Fruit fly (Drosophila melanogaster): ENCODE results near the gene CG11779.

DNA sequence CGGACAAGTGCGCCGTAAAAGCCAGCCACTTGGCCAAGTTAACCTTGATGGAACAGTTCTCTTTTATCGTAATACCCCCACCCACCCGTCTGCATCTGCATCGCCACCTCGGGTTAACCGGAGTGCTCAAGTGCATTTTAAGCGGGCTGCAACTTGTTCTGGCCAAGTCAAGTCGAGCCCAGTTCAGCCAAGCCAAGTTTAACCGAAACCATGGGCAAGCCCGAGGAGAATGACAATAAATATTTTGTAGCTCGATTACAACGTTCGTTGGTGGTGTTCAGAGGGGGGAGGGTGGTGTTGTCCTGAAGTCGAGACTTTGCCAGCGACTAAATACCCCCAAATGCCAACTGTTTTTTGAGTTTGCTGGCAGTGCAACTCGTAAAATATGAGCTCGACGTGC lies 47.3 kb downstream of the CG11779 start:
- no peak for TF ChIP-seq psq (optimal IDR thresholded peaks at IDR 0.05)
- TF ChIP-seq EcR (GFP tag; optimal IDR thresholded peaks at IDR 0.05) = no peak
- TF ChIP-seq CG8478 (optimal IDR thresholded peaks at IDR 0.05) = no peak
- no peak for TF ChIP-seq usp (GFP tag; optimal IDR thresholded peaks at IDR 0.05)
- no peak for TF ChIP-seq Dll (optimal IDR thresholded peaks at IDR 0.05)

All from whole organism.